Fruit fly (Drosophila melanogaster) whole organism, prepupa: ENCODE results near the gene CG8838.

Experiments
- Blimp-1 ChIP-seq: fragments of 200-800 bp; sonication (Bioruptor generic); optimal IDR thresholded peaks from 3 replicates; lab custom pipeline; 2017; ENCODE audit warnings: missing biosample characterization, missing genetic modification characterization, mild to moderate bottlenecking, moderate library complexity, missing genetic modification reagents
- CG10631 ChIP-seq: fragments of 200-800 bp; sonication (Bioruptor generic); optimal IDR thresholded peaks from 2 replicates; lab custom pipeline; 2016; ENCODE audit warnings: missing biosample characterization, missing genetic modification characterization
- CG10669 ChIP-seq: fragments of 200-800 bp; sonication (Bioruptor generic); optimal IDR thresholded peaks from 3 replicates; lab custom pipeline; 2018; ENCODE audit warnings: missing biosample characterization, mild to moderate bottlenecking, missing genetic modification characterization, moderate library complexity
- CG11294 ChIP-seq: fragments of 200-800 bp; sonication (Bioruptor generic); IDR thresholded peaks from 2 replicates; pipeline ENCODE4 v1.3.6; 2022; ENCODE audit warnings: missing biosample characterization, missing genetic modification characterization
- CG11762 ChIP-seq: fragments of 200-800 bp; sonication (Bioruptor generic); optimal IDR thresholded peaks from 3 replicates; lab custom pipeline; 2016; ENCODE audit warnings: missing biosample characterization, missing genetic modification characterization; ENCODE audit not compliant: insufficient read depth
- CG11902 ChIP-seq: fragments of 200-800 bp; sonication (Bioruptor generic); optimal IDR thresholded peaks from 3 replicates; lab custom pipeline; 2016; ENCODE audit warnings: missing biosample characterization, missing genetic modification characterization
- CG15336 ChIP-seq: fragments of 200-800 bp; sonication (Bioruptor generic); IDR thresholded peaks from 2 replicates; pipeline ENCODE4 v1.3.6; 2022; ENCODE audit warnings: missing biosample characterization, missing genetic modification characterization
- CG16779 ChIP-seq: fragments of 200-800 bp; sonication (Bioruptor generic); optimal IDR thresholded peaks from 3 replicates; lab custom pipeline; 2017; ENCODE audit warnings: missing biosample characterization, mild to moderate bottlenecking, missing genetic modification characterization
- CG31627 ChIP-seq: fragments of 200-800 bp; sonication (Bioruptor generic); optimal IDR thresholded peaks from 3 replicates; lab custom pipeline; 2016; ENCODE audit warnings: missing biosample characterization, missing genetic modification characterization
- CG32006 ChIP-seq: fragments of 200-800 bp; sonication (Bioruptor generic); optimal IDR thresholded peaks from 3 replicates; lab custom pipeline; 2017; ENCODE audit warnings: missing biosample characterization, mild to moderate bottlenecking, missing genetic modification characterization
- CG34406 ChIP-seq: fragments of 200-800 bp; sonication (Bioruptor generic); optimal IDR thresholded peaks from 3 replicates; lab custom pipeline; 2016; ENCODE audit warnings: missing biosample characterization, missing genetic modification characterization
- CG3919 ChIP-seq: fragments of 200-800 bp; sonication (Bioruptor generic); optimal IDR thresholded peaks from 3 replicates; lab custom pipeline; 2016; ENCODE audit warnings: missing biosample characterization, missing genetic modification characterization
- CG6163 ChIP-seq: fragments of 200-800 bp; sonication (Bioruptor generic); IDR thresholded peaks from 3 replicates; pipeline ENCODE4 v1.3.6; 2022; ENCODE audit warnings: missing biosample characterization, missing genetic modification characterization
- CG6276 ChIP-seq: fragments of 200-800 bp; sonication (Bioruptor generic); optimal IDR thresholded peaks from 2 replicates; lab custom pipeline; 2017; ENCODE audit warnings: missing biosample characterization, mild to moderate bottlenecking, missing genetic modification characterization
- CG6808 ChIP-seq: fragments of 200-800 bp; sonication (Bioruptor generic); optimal IDR thresholded peaks from 3 replicates; lab custom pipeline; 2017; ENCODE audit warnings: missing biosample characterization, missing genetic modification characterization, mild to moderate bottlenecking, moderate library complexity, missing genetic modification reagents
- CG6854 ChIP-seq: fragments of 200-800 bp; sonication (Bioruptor generic); optimal IDR thresholded peaks from 2 replicates; lab custom pipeline; 2017; ENCODE audit warnings: missing biosample characterization, mild to moderate bottlenecking, missing genetic modification characterization
- CG7368 ChIP-seq: fragments of 200-800 bp; sonication (Bioruptor generic); optimal IDR thresholded peaks from 3 replicates; lab custom pipeline; 2016; ENCODE audit warnings: missing biosample characterization, missing genetic modification characterization
- CG8319 ChIP-seq: fragments of 200-800 bp; sonication (Bioruptor generic); optimal IDR thresholded peaks from 3 replicates; lab custom pipeline; 2016; ENCODE audit warnings: missing biosample characterization, missing genetic modification characterization
- Eip78C ChIP-seq: fragments of 200-800 bp; sonication (Bioruptor generic); peaks from one replicate; lab custom pipeline; 2016; ENCODE audit warnings: missing biosample characterization, missing genetic modification characterization
- Eip93F ChIP-seq: fragments of 200-800 bp; sonication (Bioruptor generic); optimal IDR thresholded peaks from 2 replicates; lab custom pipeline; 2016; ENCODE audit warnings: missing biosample characterization, mild to moderate bottlenecking, missing genetic modification characterization
- Ets21C ChIP-seq: fragments of 200-800 bp; sonication (Bioruptor generic); optimal IDR thresholded peaks from 3 replicates; lab custom pipeline; 2016; ENCODE audit warnings: missing biosample characterization, missing genetic modification characterization
- Ets96B ChIP-seq: fragments of 200-800 bp; optimal IDR thresholded peaks from 2 replicates; lab custom pipeline; 2019; ENCODE audit warnings: missing biosample characterization, mild to moderate bottlenecking, missing genetic modification characterization, moderate library complexity
- Hr38 ChIP-seq: sonication (Bioruptor generic); optimal IDR thresholded peaks from 2 replicates; lab custom pipeline; 2016; ENCODE audit warnings: missing biosample characterization, missing genetic modification characterization
- Hr39 ChIP-seq: fragments of 200-800 bp; sonication (Bioruptor generic); optimal IDR thresholded peaks from 2 replicates; lab custom pipeline; 2016; ENCODE audit warnings: missing biosample characterization, missing genetic modification characterization
- Hr4 ChIP-seq: fragments of 200-800 bp; sonication (Bioruptor generic); optimal IDR thresholded peaks from 3 replicates; lab custom pipeline; 2016; ENCODE audit warnings: missing biosample characterization, missing genetic modification characterization
- Lpt ChIP-seq: fragments of 200-800 bp; sonication (Bioruptor generic); optimal IDR thresholded peaks from 3 replicates; lab custom pipeline; 2016; ENCODE audit warnings: missing biosample characterization, missing genetic modification characterization
- Met ChIP-seq: fragments of 200-800 bp; sonication (Bioruptor generic); optimal IDR thresholded peaks from 3 replicates; lab custom pipeline; 2016; ENCODE audit warnings: missing biosample characterization, missing genetic modification characterization
- Sox102F ChIP-seq: fragments of 200-800 bp; sonication (Bioruptor generic); optimal IDR thresholded peaks from 2 replicates; lab custom pipeline; 2016; ENCODE audit warnings: missing biosample characterization, mild to moderate bottlenecking, missing genetic modification characterization
- Sox15 ChIP-seq: fragments of 200-800 bp; sonication (Bioruptor generic); optimal IDR thresholded peaks from 3 replicates; lab custom pipeline; 2016; ENCODE audit warnings: missing biosample characterization, missing genetic modification characterization
- achi ChIP-seq: fragments of 200-800 bp; sonication (Bioruptor generic); optimal IDR thresholded peaks from 3 replicates; lab custom pipeline; 2016; ENCODE audit warnings: missing biosample characterization, missing genetic modification characterization
- cyc ChIP-seq: fragments of 200-800 bp; sonication (Bioruptor generic); optimal IDR thresholded peaks from 3 replicates; lab custom pipeline; 2016; ENCODE audit warnings: missing biosample characterization, missing genetic modification characterization
- dsx ChIP-seq: fragments of 200-800 bp; optimal IDR thresholded peaks from 3 replicates; lab custom pipeline; 2019; ENCODE audit warnings: missing biosample characterization, mild to moderate bottlenecking, missing genetic modification characterization, moderate library complexity; ENCODE audit not compliant: poor library complexity, severe bottlenecking
- eg ChIP-seq: fragments of 200-800 bp; sonication (Bioruptor generic); IDR thresholded peaks from 3 replicates; pipeline ENCODE4 v1.3.6; 2022; ENCODE audit warnings: missing biosample characterization, missing genetic modification characterization
- esn ChIP-seq: fragments of 200-800 bp; sonication (Bioruptor generic); optimal IDR thresholded peaks from 2 replicates; lab custom pipeline; 2016; ENCODE audit warnings: missing biosample characterization, mild to moderate bottlenecking, missing genetic modification characterization, moderate library complexity
- fd59A ChIP-seq: fragments of 200-800 bp; sonication (Bioruptor generic); optimal IDR thresholded peaks from 2 replicates; lab custom pipeline; 2017; ENCODE audit warnings: missing biosample characterization, mild to moderate bottlenecking, missing genetic modification characterization, missing genetic modification reagents
- fd85E ChIP-seq: fragments of 200-800 bp; sonication (Bioruptor generic); optimal IDR thresholded peaks from 3 replicates; lab custom pipeline; 2016; ENCODE audit warnings: missing biosample characterization, missing genetic modification characterization
- fkh ChIP-seq: fragments of 200-800 bp; sonication (Bioruptor generic); optimal IDR thresholded peaks from 3 replicates; lab custom pipeline; 2017; ENCODE audit warnings: missing biosample characterization, mild to moderate bottlenecking, missing genetic modification characterization, moderate library complexity
- lz ChIP-seq: fragments of 200-800 bp; sonication (Bioruptor generic); optimal IDR thresholded peaks from 3 replicates; lab custom pipeline; 2016; ENCODE audit warnings: missing biosample characterization, missing genetic modification characterization
- net ChIP-seq: fragments of 200-800 bp; sonication (Bioruptor generic); optimal IDR thresholded peaks from 3 replicates; lab custom pipeline; 2016; ENCODE audit warnings: missing biosample characterization, missing genetic modification characterization
- pdm3 ChIP-seq: fragments of 200-800 bp; sonication (Bioruptor generic); optimal IDR thresholded peaks from 3 replicates; lab custom pipeline; 2016; ENCODE audit warnings: missing biosample characterization, missing genetic modification characterization
- spab ChIP-seq: fragments of 200-800 bp; sonication (Bioruptor generic); optimal IDR thresholded peaks from 2 replicates; lab custom pipeline; 2017; ENCODE audit warnings: missing biosample characterization, mild to moderate bottlenecking, missing genetic modification characterization, missing genetic modification reagents
- svp ChIP-seq: fragments of 200-800 bp; sonication (Bioruptor generic); peaks from one replicate; lab custom pipeline; 2016; ENCODE audit warnings: missing biosample characterization, missing genetic modification characterization
- topi ChIP-seq: fragments of 200-800 bp; sonication (Bioruptor generic); optimal IDR thresholded peaks from 3 replicates; lab custom pipeline; 2016; ENCODE audit warnings: missing biosample characterization, missing genetic modification characterization

Gene CG8838

dm6 chr2L:3341231-3341935 lies 16.1 kb upstream of the CG8838 start (continued):
- TF ChIP-seq eg (no peak; the same call in 2 of the 3 replicates), CG16779 (tag; lab: Kevin White, UChicago) (no peak), CG31627 (peak; percentile 69), Eip78C (GFP tag; lab: Kevin White, UChicago) (peak; percentile 65), CG11762 (GFP tag; lab: Kevin White, UChicago) (no peak), CG10669 (no peak), topi (peak; percentile 71), CG7368 (peak; percentile 17), CG3919 (peak; percentile 19), Ets96B (tag; lab: Kevin White, UChicago) (no peak), CG32006 (GFP tag; lab: Kevin White, UChicago) (peak; percentile 49), net (GFP tag; lab: Kevin White, UChicago) (peak; percentile 57), cyc (peak; percentile 39), svp (GFP tag; lab: Kevin White, UChicago) (peak; percentile 86), fd85E (GFP tag; lab: Kevin White, UChicago) (no peak), Hr39 (GFP tag; lab: Kevin White, UChicago) (peak; percentile 51), CG6276 (GFP tag; lab: Kevin White, UChicago) (peak; percentile 34), Hr38 (GFP tag; lab: Kevin White, UChicago) (no peak), CG11294 (GFP tag; lab: Robert Waterston, UW) (no peak), lz (peak; percentile 75), Hr4 (GFP tag; lab: Kevin White, UChicago) (peak; percentile 50), Sox15 (GFP tag; lab: Kevin White, UChicago) (no peak)

- no peak for TF ChIP-seq CG8319 (GFP tag; lab: Kevin White, UChicago)
- no peak for TF ChIP-seq net (GFP tag; lab: Kevin White, UChicago)
- TF ChIP-seq CG6854 (GFP tag; lab: Kevin White, UChicago): peak; percentile 1
- TF ChIP-seq CG10631: no peak
- no peak for TF ChIP-seq CG32006 (GFP tag; lab: Kevin White, UChicago)
- TF ChIP-seq Ets21C (GFP tag; lab: Kevin White, UChicago): no peak
- no peak for TF ChIP-seq Sox102F (GFP tag; lab: Kevin White, UChicago)
- no peak for TF ChIP-seq CG6808
- no peak for TF ChIP-seq Met (GFP tag; lab: Kevin White, UChicago)
- TF ChIP-seq dsx (GFP tag; lab: Kevin White, UChicago): no peak
- no peak for TF ChIP-seq pdm3 (GFP tag; lab: Kevin White, UChicago)
- TF ChIP-seq svp (GFP tag; lab: Kevin White, UChicago): peak; percentile 60
- TF ChIP-seq Blimp-1 (GFP tag; lab: Kevin White, UChicago): no peak
- no peak for TF ChIP-seq eg
These were observed 15.1 kb upstream of the CG8838 start for dm6 chr2L:3342369-3342768.

dm6 chr2L:3345763-3346482 lies 11.5 kb upstream of the CG8838 start:
- peak; percentile 75 for TF ChIP-seq CG10669
- TF ChIP-seq CG15336 (GFP tag; lab: Robert Waterston, UW): peak; percentile 81
- no peak for TF ChIP-seq Hr38 (GFP tag; lab: Kevin White, UChicago)
- TF ChIP-seq CG11902 (GFP tag; lab: Kevin White, UChicago): peak; percentile 54
- peak; percentile 91 for TF ChIP-seq CG31627
- peak; percentile 71 for TF ChIP-seq dsx (GFP tag; lab: Kevin White, UChicago)
- TF ChIP-seq cyc: peak; percentile 91
- peak; percentile 90 for TF ChIP-seq CG6163 (GFP tag; lab: Robert Waterston, UW)
- peak; percentile 61 for TF ChIP-seq CG11762 (GFP tag; lab: Kevin White, UChicago)
- TF ChIP-seq Eip93F: peak; percentile 80
- peak; percentile 62 for TF ChIP-seq fkh (GFP tag; lab: Kevin White, UChicago)
- peak; percentile 93 for TF ChIP-seq esn (GFP tag; lab: Kevin White, UChicago)
- peak; percentile 91 for TF ChIP-seq Sox102F (GFP tag; lab: Kevin White, UChicago)
- TF ChIP-seq Ets96B (tag; lab: Kevin White, UChicago): peak; percentile 79
- peak; percentile 88 for TF ChIP-seq CG3919
- peak; percentile 96 for TF ChIP-seq svp (GFP tag; lab: Kevin White, UChicago)
- peak; percentile 60 for TF ChIP-seq fd85E (GFP tag; lab: Kevin White, UChicago)
- peak; percentile 98 for TF ChIP-seq Blimp-1 (GFP tag; lab: Kevin White, UChicago)
- peak; percentile 78 for TF ChIP-seq achi (GFP tag; lab: Kevin White, UChicago)
- peak; percentile 91 for TF ChIP-seq Hr39 (GFP tag; lab: Kevin White, UChicago)
- peak; percentile 58 for TF ChIP-seq fd59A (GFP tag; lab: Kevin White, UChicago)
- peak; percentile 72 for TF ChIP-seq Hr4 (GFP tag; lab: Kevin White, UChicago)
- peak; percentile 69 for TF ChIP-seq spab
- peak; percentile 90 for TF ChIP-seq topi
- peak; percentile 80 for TF ChIP-seq Lpt (GFP tag; lab: Kevin White, UChicago)
- TF ChIP-seq CG34406 (GFP tag; lab: Kevin White, UChicago): peak; percentile 73
- peak; percentile 50 for TF ChIP-seq CG6276 (GFP tag; lab: Kevin White, UChicago)
- peak; percentile 46 for TF ChIP-seq Sox15 (GFP tag; lab: Kevin White, UChicago)
